Fruit fly (Drosophila melanogaster): ENCODE measurements around the gene ergic53.

The ergic53 gene

dm6 chr3L:8534386-8535306 is at the start of gene ergic53:
TSS of gene ergic53 (plus strand) at chr3L:8534977.
- TF ChIP-seq noc (tag; optimal IDR thresholded peaks at IDR 0.05) = peak; percentile 25

DNA sequence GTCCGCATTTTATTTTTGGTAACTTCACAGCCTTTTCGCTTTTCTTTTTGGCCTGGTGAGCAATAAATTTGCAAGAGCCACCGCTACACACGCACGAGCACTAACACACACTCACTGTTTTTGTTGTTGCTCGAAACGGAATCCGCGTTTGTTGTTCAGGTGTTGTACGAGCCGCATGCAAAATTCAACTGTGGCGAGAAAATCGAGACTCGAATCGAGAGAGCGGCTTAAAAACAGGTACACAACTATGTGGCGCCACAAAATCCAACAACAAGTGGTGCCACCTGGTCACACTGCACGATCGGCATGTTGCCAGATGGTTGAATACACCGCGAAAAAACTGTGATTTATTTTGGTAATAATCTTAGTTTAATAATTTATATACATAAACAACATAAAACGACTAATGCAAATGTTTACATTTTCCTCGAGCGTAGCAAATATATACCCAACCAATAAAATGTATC is 27.8 kb upstream of the ergic53 start, which contains the start of gene CG43163:
Gene CG43163 (minus strand): TSS at position 172 of the 467 bp plus-strand sequence.
- TF ChIP-seq noc (tag; optimal IDR thresholded peaks at IDR 0.05) = no peak

DNA sequence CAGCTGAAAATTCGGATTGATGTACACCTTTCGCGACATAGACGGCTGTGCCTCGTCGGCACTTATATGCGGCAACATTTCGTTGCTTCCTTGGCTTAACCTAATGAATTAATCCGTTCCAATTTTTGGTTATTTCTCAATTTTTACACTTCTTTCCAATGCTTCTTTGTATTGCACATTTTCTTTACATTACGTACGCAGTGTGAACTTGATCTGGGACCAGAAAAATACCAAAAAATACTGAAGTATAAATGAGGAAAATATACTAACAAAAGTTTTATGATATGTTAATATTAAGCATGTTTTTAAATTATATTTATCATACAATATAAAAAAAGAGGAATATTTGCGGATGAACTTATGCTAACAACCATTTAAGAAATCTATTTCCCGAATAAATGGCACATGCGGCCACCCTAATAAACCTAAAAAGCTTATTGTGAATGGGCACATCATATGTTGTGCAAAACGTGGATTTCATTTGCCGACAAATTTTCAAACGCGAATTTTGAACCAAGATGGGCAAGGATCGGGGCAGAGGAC is 25.1 kb upstream of the ergic53 start, which contains the start of the genes ZC3H3 and Pus7:
Gene ZC3H3 (minus strand): TSS at position 197 of the 543 bp plus-strand sequence.
Gene Pus7 (plus strand): TSS at position 437 of the 543 bp plus-strand sequence.
- no peak for TF ChIP-seq noc (tag; optimal IDR thresholded peaks at IDR 0.05)

DNA sequence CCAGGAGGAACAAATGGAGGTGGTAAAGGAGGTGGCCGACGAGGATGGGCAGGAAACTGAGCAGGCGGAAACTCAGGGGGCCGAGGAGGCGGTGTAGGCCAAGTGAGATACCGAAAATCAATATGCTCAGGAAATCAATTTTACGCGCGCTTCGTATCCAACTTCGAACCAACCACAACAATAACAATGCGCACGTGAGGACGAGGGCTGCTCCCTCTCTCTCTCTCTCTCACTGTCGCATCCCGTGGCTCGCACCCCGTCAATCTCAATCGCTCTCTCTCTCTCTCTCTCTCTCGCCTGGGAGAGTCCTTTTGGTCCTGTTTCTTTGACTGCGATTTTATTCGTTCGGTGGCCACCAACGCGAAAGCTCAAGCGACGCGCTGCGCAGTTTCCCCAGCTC is 22.3 kb upstream of the ergic53 start, which contains the start of gene CG6765:
Gene CG6765 (plus strand): TSS at position 340 of the 400 bp plus-strand sequence.
- TF ChIP-seq noc (tag; optimal IDR thresholded peaks at IDR 0.05) = no peak

dm6 chr3L:8513258-8513657 is 21.5 kb upstream of the ergic53 start:
- no peak for TF ChIP-seq noc (tag; optimal IDR thresholded peaks at IDR 0.05)

dm6 chr3L:8514768-8515167 is 20.0 kb upstream of the ergic53 start, which contains the start of gene CG6683:
TSS of gene CG6683 (minus strand) at chr3L:8514921.
- TF ChIP-seq noc (tag; optimal IDR thresholded peaks at IDR 0.05) = no peak

DNA sequence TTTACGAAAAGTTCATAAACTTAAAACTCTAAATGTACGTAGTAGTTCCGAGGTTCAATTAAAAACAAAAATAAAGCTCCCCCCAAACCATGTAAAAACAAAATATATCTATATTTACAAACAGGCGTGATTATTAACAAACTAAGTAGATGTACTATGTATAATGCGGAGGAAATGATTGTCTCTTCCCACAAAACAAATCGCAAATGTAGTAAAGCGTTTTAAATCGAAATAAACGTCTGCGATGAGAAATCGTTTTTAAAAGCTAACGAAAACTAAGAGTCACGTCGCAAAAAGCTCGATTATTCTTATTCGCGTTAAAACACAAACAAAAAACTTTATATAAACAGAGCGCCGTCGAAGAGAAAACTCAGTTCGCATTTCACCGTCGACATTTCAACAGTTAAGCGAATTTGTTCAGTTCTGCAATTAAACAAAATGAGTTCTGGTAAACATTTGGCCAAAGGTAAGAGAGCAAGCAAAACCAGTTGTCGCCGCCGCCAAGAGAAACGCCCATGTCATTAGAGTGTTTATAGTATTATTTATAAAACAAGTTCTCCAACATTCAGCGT is 16.2 kb upstream of the ergic53 start, which contains the start of gene GstO3:
Gene GstO3 (plus strand): TSS at position 370 of the 572 bp plus-strand sequence.
- no peak for TF ChIP-seq noc (tag; optimal IDR thresholded peaks at IDR 0.05)

DNA sequence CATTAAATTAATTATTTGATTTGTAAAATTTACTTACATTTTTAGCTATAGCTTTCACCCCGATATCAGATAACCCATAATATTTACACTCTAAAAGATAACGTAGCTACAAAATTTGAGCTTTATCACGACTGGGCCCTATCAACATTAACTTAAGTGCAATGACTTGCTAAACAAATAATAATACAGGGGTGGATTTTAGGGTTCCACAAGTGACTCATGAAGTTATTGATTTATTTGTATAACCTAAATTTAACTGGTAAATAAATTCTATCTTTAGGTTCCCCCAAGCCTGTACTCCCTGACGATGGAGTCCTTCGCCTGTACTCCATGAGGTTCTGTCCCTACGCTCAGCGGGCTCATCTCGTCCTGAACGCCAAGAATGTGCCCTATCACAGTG is 15.5 kb upstream of the ergic53 start:
- peak; percentile 23 for TF ChIP-seq noc (tag; optimal IDR thresholded peaks at IDR 0.05)

dm6 chr3L:8520252-8520651 is 14.5 kb upstream of the ergic53 start, which contains the start of gene se:
TSS of gene se (plus strand) at chr3L:8520552.
- TF ChIP-seq noc (tag; optimal IDR thresholded peaks at IDR 0.05) = no peak

- peak; percentile 28 for TF ChIP-seq noc (tag; optimal IDR thresholded peaks at IDR 0.05)
Measured at dm6 chr3L:8523257-8523656, 11.5 kb upstream of the ergic53 start, which contains the start of gene GstO2. TSS of gene GstO2 (minus strand) at chr3L:8523501.

DNA sequence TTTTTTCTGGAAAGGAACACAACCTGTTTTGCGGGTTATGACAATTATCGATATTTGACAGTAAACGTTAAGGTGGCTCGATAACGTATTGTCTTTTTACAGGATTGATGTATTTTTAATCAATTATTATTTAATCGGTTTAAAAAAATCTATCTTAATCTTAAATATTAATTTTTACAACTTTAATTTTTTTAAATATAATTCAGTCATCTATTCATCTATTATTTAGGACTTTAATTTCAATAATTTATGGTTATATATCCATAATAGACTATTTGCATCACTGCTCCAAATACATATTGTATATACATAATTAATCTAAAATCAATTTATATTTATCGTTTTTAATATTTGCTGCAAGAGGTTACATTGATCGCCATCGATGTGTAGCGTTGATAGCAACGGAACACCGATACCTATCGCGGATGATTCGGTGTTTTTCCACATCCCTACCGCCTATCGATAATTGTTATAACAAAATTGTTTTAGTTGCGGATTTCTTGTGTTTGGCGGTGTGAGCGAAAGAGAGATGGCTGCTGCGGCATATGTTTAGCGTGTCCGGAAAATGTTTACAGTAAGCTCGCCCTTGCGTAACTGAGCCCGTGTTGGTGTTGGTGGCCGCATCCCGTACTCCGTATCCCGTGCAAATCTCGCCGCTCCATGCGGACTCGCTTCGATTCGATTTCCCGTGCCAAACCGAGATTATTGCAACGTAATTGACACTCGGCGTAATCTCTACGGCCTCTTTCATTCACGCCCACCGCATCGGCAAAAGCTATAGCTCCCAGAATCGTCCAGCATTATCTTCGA is 9.8 kb upstream of the ergic53 start, which contains the start of the genes GstO1 and foi:
Gene GstO1 (minus strand): TSS at position 51 of the 810 bp plus-strand sequence.
Gene foi (plus strand): TSS at position 429 of the 810 bp plus-strand sequence.
- TF ChIP-seq noc (tag; optimal IDR thresholded peaks at IDR 0.05) = no peak

DNA sequence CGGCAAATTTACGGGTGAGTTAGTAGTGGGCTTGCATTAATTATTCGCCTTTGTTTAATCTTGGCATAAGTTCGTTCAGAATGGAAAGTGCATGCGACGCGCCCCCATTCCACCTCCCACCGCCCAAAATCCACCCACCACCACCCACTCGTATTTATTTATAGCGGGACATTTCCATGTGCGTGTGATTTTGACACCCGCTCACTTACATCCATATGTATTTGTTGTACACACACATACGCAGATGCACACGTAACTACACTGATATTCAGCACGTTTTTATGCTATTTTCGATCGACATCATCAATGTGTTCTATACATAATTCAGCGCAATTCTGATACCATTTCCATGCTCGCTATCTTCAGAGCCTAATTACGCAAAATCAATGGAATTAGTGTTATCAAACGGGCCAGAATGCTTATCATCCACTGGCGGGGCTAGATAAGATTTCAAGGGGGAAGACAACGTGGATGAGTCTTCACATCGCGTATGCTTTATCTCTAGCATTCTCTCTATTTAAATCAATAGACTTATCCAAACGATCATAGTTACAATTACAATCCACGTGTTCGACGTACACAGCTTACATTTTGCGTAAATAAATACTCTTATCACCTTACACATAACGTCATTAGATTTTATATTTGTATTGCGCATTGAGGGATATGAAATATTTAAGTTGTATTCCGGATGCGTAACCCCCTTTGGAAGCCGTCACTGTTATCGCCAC is 8.9 kb upstream of the ergic53 start:
- peak; percentile 92 for TF ChIP-seq noc (tag; optimal IDR thresholded peaks at IDR 0.05)

- TF ChIP-seq noc (tag; optimal IDR thresholded peaks at IDR 0.05) = no peak
Measured at dm6 chr3L:8527829-8528228, 6.9 kb upstream of the ergic53 start.

DNA sequence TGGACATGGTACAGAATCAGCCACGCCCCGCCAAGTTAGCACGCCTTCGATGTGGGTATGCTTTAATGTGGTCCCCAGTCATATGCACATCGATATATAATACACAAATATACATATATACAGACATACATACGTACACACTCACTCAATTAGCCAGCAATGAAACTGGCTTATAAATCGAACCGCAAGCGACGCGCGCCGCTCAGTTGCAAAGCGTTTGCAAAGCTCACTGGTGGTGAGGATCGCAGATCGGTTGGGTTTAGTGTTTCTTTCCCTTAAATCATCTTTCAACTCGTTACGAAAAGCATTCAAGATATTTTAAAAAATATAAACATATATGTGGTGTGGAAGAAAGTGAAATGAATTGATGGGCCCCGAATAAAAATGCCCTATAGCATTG is 6.2 kb upstream of the ergic53 start:
- no peak for TF ChIP-seq noc (tag; optimal IDR thresholded peaks at IDR 0.05)

Data from whole organism, larva.